Worm (Caenorhabditis elegans): ENCODE data around the gene srw-138.

The srw-138 gene

DNA sequence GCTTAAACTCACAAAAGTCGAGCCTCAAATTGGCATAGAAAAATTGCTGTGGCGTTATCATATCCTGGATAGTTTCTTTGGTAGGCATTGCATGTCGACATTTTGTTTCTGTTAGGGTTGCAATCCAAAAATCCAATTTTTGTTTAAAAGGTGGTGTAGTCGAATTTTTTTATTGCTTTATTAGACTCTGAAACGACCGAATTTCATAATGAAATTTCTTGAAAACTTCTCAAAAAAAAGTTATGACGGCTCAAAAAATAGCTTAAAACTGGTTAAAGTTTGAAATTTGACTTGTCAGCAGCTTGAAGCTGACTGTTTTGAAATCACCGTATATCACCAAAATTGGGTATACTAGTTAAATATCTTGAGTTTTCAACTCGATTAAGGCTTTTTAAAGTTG lies 21.5 kb downstream of the srw-138 start, which contains the start of gene srw-143:
Gene srw-143 (minus strand): TSS at position 101 of the 400 bp plus-strand sequence.
- no peak for TF ChIP-seq ceh-36 (tag; optimal IDR thresholded peaks at IDR 0.05)
- TF ChIP-seq ceh-13 (GFP tag; optimal IDR thresholded peaks at IDR 0.05): no peak
- no peak for TF ChIP-seq ama-1 (optimal IDR thresholded peaks at IDR 0.05)
- TF ChIP-seq tbx-37 (GFP tag; conservative IDR thresholded peaks at IDR 0.05): no peak
- no peak for TF ChIP-seq scrt-1 (GFP tag; IDR thresholded peaks at IDR 0.05)
- no peak for TF ChIP-seq pes-1 (GFP tag; IDR thresholded peaks at IDR 0.05)
- no peak for TF ChIP-seq F13C5.2 (tag; optimal IDR thresholded peaks at IDR 0.05)
- TF ChIP-seq tbx-11 (GFP tag; IDR thresholded peaks at IDR 0.05): no peak
- TF ChIP-seq hmbx-1 (tag; optimal IDR thresholded peaks at IDR 0.05): no peak
- no peak for TF ChIP-seq aly-1 (tag; optimal IDR thresholded peaks at IDR 0.05)
- no peak for TF ChIP-seq hmg-4 (GFP tag; optimal IDR thresholded peaks at IDR 0.05)
- TF ChIP-seq tra-4 (tag; optimal IDR thresholded peaks at IDR 0.05): no peak
- no peak for TF ChIP-seq hnd-1 (tag; optimal IDR thresholded peaks at IDR 0.05)
- TF ChIP-seq ets-7 (tag; optimal IDR thresholded peaks at IDR 0.05): no peak

DNA sequence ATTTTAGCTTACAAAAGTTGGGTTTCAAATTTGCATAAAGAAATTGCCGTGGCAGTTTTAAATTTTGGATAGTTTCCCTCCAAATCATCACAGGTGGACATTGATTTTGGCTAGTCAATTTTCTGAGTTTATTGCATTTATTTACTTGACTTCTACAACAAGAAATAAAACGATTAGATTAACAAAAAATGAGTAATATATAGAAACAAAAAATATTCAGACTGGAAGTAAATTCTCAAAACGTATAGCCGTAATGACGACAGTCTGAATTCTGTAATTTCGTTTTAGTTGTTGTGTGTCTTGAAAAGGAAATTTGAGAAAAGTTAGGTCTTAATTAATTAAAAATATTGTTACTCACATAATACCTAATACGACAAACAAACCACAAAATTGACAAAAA lies 24.4 kb downstream of the srw-138 start, which contains the start of gene srw-141:
Gene srw-141 (minus strand): TSS at position 101 of the 400 bp plus-strand sequence.
- TF ChIP-seq ama-1 (optimal IDR thresholded peaks at IDR 0.05) (no peak), F13C5.2 (tag; optimal IDR thresholded peaks at IDR 0.05) (no peak)

DNA sequence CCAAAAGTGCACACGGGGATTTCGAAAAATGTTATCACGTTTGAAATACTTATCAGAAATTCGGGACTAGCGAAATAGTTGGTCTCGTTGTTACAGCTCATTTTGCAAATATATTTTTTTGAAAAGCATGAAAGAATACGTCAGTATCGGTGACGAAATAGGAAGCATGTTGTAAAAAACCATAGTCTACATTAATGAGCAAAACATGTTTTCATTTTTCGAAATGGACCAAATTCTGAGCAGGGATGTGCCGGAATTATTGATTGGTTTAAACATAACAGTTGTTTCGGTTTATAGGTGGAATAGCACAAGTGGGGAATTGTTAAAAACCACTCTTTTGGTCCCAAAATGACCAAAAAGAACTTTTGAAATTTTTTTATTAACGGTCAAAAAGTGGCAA lies 28.8 kb downstream of the srw-138 start, which contains the start of gene srh-247:
Gene srh-247 (minus strand): TSS at position 101 of the 400 bp plus-strand sequence.
- TF ChIP-seq ceh-13 (GFP tag; optimal IDR thresholded peaks at IDR 0.05): no peak
- no peak for TF ChIP-seq hmbx-1 (tag; optimal IDR thresholded peaks at IDR 0.05)
- no peak for TF ChIP-seq ama-1 (optimal IDR thresholded peaks at IDR 0.05)

DNA sequence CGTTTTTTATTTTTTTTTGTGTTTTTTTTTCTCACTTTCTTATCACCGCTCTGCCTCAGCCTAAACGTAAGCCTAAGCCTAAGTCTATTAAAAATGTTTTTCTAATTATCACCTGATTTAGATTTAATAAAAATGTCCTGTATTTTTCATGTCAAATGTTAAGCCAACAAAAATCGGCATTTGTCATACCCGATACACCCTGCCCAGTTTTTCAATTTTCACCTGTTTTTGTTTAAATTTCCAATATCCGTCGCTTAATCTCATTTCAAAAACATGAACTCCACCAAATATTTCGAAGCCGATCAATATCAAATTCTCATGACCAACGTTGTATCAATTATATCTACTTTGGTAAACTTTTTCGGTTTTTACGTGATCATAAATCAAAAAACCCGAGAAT lies 31.6 kb downstream of the srw-138 start, which contains the start of gene C31B8.1:
Gene C31B8.1 (plus strand): TSS at position 301 of the 400 bp plus-strand sequence.
- no peak for TF ChIP-seq hnd-1 (tag; optimal IDR thresholded peaks at IDR 0.05)
- TF ChIP-seq ceh-36 (tag; optimal IDR thresholded peaks at IDR 0.05): no peak
- TF ChIP-seq aly-1 (tag; optimal IDR thresholded peaks at IDR 0.05): no peak
- TF ChIP-seq tbx-37 (GFP tag; conservative IDR thresholded peaks at IDR 0.05): no peak
- TF ChIP-seq sea-1 (GFP tag; conservative IDR thresholded peaks at IDR 0.05): no peak
- no peak for TF ChIP-seq pes-1 (GFP tag; IDR thresholded peaks at IDR 0.05)
- TF ChIP-seq tbx-11 (GFP tag; IDR thresholded peaks at IDR 0.05): no peak
- TF ChIP-seq F13C5.2 (tag; optimal IDR thresholded peaks at IDR 0.05): no peak
- no peak for TF ChIP-seq ceh-13 (GFP tag; optimal IDR thresholded peaks at IDR 0.05)
- TF ChIP-seq ama-1 (optimal IDR thresholded peaks at IDR 0.05): no peak
- no peak for TF ChIP-seq scrt-1 (GFP tag; IDR thresholded peaks at IDR 0.05)

DNA sequence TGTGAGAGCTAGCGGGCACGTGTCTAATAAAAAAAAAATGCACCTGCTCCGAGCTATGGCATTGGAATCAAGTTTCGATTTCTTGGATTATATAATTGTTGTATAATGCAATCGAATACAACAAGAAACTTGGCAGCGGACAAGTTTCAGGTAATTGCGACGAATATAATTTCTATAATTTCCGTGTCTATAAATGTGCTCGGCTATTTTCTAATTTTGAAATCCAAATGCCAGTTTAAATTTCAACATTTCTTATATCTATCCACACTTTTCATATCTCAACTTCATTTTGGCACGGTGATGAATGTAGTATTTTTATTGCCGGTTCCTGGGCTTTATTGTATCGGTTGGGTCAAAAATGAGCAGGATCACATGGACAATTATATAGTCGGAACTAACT lies 33.1 kb downstream of the srw-138 start, which contains the start of gene C31B8.16:
Gene C31B8.16 (plus strand): TSS at position 301 of the 400 bp plus-strand sequence.
- TF ChIP-seq tbx-11 (GFP tag; IDR thresholded peaks at IDR 0.05) (no peak), sea-1 (GFP tag; conservative IDR thresholded peaks at IDR 0.05) (no peak), aly-1 (tag; optimal IDR thresholded peaks at IDR 0.05) (no peak), ceh-13 (GFP tag; optimal IDR thresholded peaks at IDR 0.05) (no peak), hmbx-1 (tag; optimal IDR thresholded peaks at IDR 0.05) (no peak), scrt-1 (GFP tag; IDR thresholded peaks at IDR 0.05) (no peak), B0310.2 (tag; optimal IDR thresholded peaks at IDR 0.05) (no peak), hnd-1 (tag; optimal IDR thresholded peaks at IDR 0.05) (no peak), ceh-36 (tag; optimal IDR thresholded peaks at IDR 0.05) (no peak), pes-1 (GFP tag; IDR thresholded peaks at IDR 0.05) (no peak), flt-1 (GFP tag; IDR thresholded peaks at IDR 0.05) (no peak), ama-1 (optimal IDR thresholded peaks at IDR 0.05) (no peak), hmg-4 (GFP tag; optimal IDR thresholded peaks at IDR 0.05) (no peak), tra-4 (tag; optimal IDR thresholded peaks at IDR 0.05) (no peak), ets-7 (tag; optimal IDR thresholded peaks at IDR 0.05) (no peak), F13C5.2 (tag; optimal IDR thresholded peaks at IDR 0.05) (no peak), tbx-37 (GFP tag; conservative IDR thresholded peaks at IDR 0.05) (no peak)

DNA sequence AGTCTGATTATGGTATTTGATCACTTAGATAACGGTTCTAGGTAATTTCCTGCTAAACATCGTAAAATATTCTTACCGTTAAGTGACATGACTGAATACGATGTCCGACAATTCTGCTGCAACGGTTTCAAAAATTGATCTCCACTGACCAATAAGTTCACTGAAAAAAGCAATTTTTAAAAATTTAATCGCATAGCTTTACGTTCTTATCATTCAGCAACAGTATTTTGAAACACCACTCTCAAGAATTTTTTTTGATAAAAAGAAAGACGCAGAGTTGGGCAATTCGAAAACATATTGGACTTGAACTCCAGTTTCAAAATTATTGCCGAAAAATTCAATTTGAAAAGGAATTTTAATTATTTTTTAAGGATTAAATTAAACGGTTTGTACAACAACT lies 35.3 kb downstream of the srw-138 start, which contains the start of gene C31B8.12:
Gene C31B8.12 (minus strand): TSS at position 101 of the 400 bp plus-strand sequence.
- TF ChIP-seq hnd-1 (tag; optimal IDR thresholded peaks at IDR 0.05): no peak
- TF ChIP-seq hmg-4 (GFP tag; optimal IDR thresholded peaks at IDR 0.05): no peak
- TF ChIP-seq flt-1 (GFP tag; IDR thresholded peaks at IDR 0.05): no peak
- no peak for TF ChIP-seq F13C5.2 (tag; optimal IDR thresholded peaks at IDR 0.05)
- TF ChIP-seq tbx-11 (GFP tag; IDR thresholded peaks at IDR 0.05): no peak
- no peak for TF ChIP-seq ceh-36 (tag; optimal IDR thresholded peaks at IDR 0.05)
- no peak for TF ChIP-seq ama-1 (optimal IDR thresholded peaks at IDR 0.05)
- TF ChIP-seq pes-1 (GFP tag; IDR thresholded peaks at IDR 0.05): no peak
- TF ChIP-seq tbx-37 (GFP tag; conservative IDR thresholded peaks at IDR 0.05): no peak
- no peak for TF ChIP-seq ceh-13 (GFP tag; optimal IDR thresholded peaks at IDR 0.05)
- TF ChIP-seq sea-1 (GFP tag; conservative IDR thresholded peaks at IDR 0.05): no peak
- TF ChIP-seq scrt-1 (GFP tag; IDR thresholded peaks at IDR 0.05): no peak

DNA sequence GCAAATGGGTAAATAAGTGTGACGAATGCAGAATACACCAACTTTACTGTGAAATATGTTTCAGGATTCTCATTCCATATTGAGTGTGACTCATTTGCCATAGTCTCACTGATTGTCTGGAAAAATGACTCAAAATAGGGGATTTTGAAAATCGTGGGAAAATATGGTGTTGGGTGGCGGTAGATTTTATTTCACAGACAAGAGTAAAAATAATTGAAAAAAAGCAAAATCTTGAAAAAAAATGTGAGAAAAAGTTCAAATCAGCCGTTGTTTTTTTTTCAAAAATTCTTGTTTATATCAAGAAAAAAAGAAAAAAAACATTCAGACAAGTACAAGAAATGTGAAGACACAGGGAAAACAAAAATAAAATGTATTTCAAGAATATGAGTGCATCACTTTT lies 40.3 kb downstream of the srw-138 start, which contains the start of gene srh-38:
Gene srh-38 (minus strand): TSS at position 101 of the 400 bp plus-strand sequence.
- TF ChIP-seq ceh-13 (GFP tag; optimal IDR thresholded peaks at IDR 0.05) (no peak), F13C5.2 (tag; optimal IDR thresholded peaks at IDR 0.05) (no peak)

DNA sequence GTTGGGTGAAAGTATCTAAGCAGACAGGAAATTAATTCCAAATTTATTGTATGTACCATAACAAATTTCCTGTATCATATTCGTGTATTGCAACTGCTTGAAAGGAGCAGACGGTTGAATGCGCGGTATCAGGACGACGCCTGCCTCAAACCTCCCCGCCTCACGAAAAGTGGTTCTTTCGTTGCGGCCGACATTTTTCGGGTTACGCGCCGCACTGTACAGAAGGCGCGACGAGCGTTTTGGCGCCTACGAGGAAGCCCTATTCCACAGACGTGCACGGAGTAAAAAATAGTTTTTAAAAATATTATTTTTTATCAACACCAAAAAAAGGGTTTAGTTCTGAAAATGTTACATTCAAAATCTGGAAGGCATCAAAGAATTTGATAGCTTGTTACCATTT lies 42.7 kb downstream of the srw-138 start:
- TF ChIP-seq aly-1 (tag; optimal IDR thresholded peaks at IDR 0.05): no peak
- TF ChIP-seq sea-1 (GFP tag; conservative IDR thresholded peaks at IDR 0.05): no peak
- no peak for TF ChIP-seq tbx-11 (GFP tag; IDR thresholded peaks at IDR 0.05)
- TF ChIP-seq F13C5.2 (tag; optimal IDR thresholded peaks at IDR 0.05): no peak
- no peak for TF ChIP-seq scrt-1 (GFP tag; IDR thresholded peaks at IDR 0.05)
- no peak for TF ChIP-seq hmg-4 (GFP tag; optimal IDR thresholded peaks at IDR 0.05)
- no peak for TF ChIP-seq B0310.2 (tag; optimal IDR thresholded peaks at IDR 0.05)
- no peak for TF ChIP-seq flt-1 (GFP tag; IDR thresholded peaks at IDR 0.05)
- no peak for TF ChIP-seq ama-1 (optimal IDR thresholded peaks at IDR 0.05)
- TF ChIP-seq ceh-36 (tag; optimal IDR thresholded peaks at IDR 0.05): no peak

Data from whole organism, early embryonic.